Worm (Caenorhabditis elegans) whole organism, young adult: ENCODE data around the gene clr-1.

Experiments used
- B0336.3 ChIP-seq: fragments of 200-800 bp; sonication (Bioruptor generic); IDR thresholded peaks from 2 replicates; pipeline ENCODE4 v1.3.6; 2022; ENCODE audit warnings: missing genetic modification characterization, missing compliant biosample characterization
- C06A6.2 ChIP-seq: fragments of 200-800 bp; sonication (Bioruptor generic); conservative IDR thresholded peaks from 2 replicates; pipeline ENCODE4 v1.3.6; 2022; ENCODE audit warnings: missing genetic modification characterization, missing compliant biosample characterization
- F10E7.11 ChIP-seq: sonication (generic microtip); optimal IDR thresholded peaks from 2 replicates; lab custom pipeline; 2017; ENCODE audit warnings: mild to moderate bottlenecking, missing genetic modification characterization, moderate library complexity, missing compliant biosample characterization
- F33H1.4 ChIP-seq: fragments of 200-800 bp; sonication (Bioruptor generic); IDR thresholded peaks from 2 replicates; pipeline ENCODE4 v1.3.6; 2022; ENCODE audit warnings: missing genetic modification reagents, missing genetic modification characterization, missing compliant biosample characterization
- F37B4.10 ChIP-seq: fragments of 200-800 bp; sonication (Bioruptor generic); IDR thresholded peaks from 2 replicates; pipeline ENCODE4 v1.3.6; 2022; ENCODE audit warnings: missing genetic modification characterization, missing compliant biosample characterization
- F52B5.7 ChIP-seq: sonication (generic microtip); optimal IDR thresholded peaks from 2 replicates; lab custom pipeline; 2016; ENCODE audit warnings: mild to moderate bottlenecking, missing genetic modification characterization, missing compliant biosample characterization
- F57A8.1 ChIP-seq: fragments of 200-800 bp; sonication (Bioruptor generic); optimal IDR thresholded peaks from 2 replicates; lab custom pipeline; 2018; ENCODE audit warnings: mild to moderate bottlenecking, missing genetic modification characterization, moderate library complexity, missing compliant biosample characterization
- F57C9.4 ChIP-seq: sonication (generic microtip); optimal IDR thresholded peaks from 2 replicates; lab custom pipeline; 2017; ENCODE audit warnings: mild to moderate bottlenecking, missing genetic modification characterization, missing compliant biosample characterization
- T07F8.4 ChIP-seq: sonication (generic microtip); optimal IDR thresholded peaks from 2 replicates; lab custom pipeline; 2016; ENCODE audit warnings: mild to moderate bottlenecking, missing genetic modification characterization, moderate library complexity, missing compliant biosample characterization
- Y56A3A.18 ChIP-seq: fragments of 200-800 bp; sonication (Bioruptor generic); IDR thresholded peaks from 2 replicates; pipeline ENCODE4 v1.3.6; 2022; ENCODE audit warnings: missing genetic modification reagents, missing genetic modification characterization, missing compliant biosample characterization
- Y67H2A.10 ChIP-seq: fragments of 200-800 bp; sonication (Bioruptor generic); conservative IDR thresholded peaks from 2 replicates; pipeline ENCODE4 v1.3.6; 2022; ENCODE audit warnings: missing genetic modification reagents, missing genetic modification characterization, missing compliant biosample characterization
- Y79H2A.3 ChIP-seq: fragments of 200-800 bp; sonication (Bioruptor generic); conservative IDR thresholded peaks from 2 replicates; pipeline ENCODE4 v1.3.6; 2022; ENCODE audit warnings: missing genetic modification reagents, missing genetic modification characterization, missing compliant biosample characterization
- ZK185.1 ChIP-seq: sonication (generic microtip); optimal IDR thresholded peaks from 2 replicates; lab custom pipeline; 2016; ENCODE audit warnings: mild to moderate bottlenecking, missing genetic modification characterization, missing compliant biosample characterization; ENCODE audit not compliant: poor library complexity, severe bottlenecking
- aptf-3 ChIP-seq: fragments of 200-800 bp; sonication (Bioruptor generic); IDR thresholded peaks from 2 replicates; pipeline ENCODE4 v1.3.6; 2022; ENCODE audit warnings: missing genetic modification characterization, missing compliant biosample characterization
- attf-6 ChIP-seq: fragments of 200-800 bp; sonication (Bioruptor generic); IDR thresholded peaks from 2 replicates; pipeline ENCODE4 v1.3.6; 2022; ENCODE audit warnings: missing genetic modification reagents, missing genetic modification characterization, missing compliant biosample characterization
- ceh-100 ChIP-seq: fragments of 200-800 bp; sonication (Bioruptor generic); IDR thresholded peaks from 2 replicates; pipeline ENCODE4 v1.3.6; 2022; ENCODE audit warnings: missing genetic modification reagents, missing genetic modification characterization, missing compliant biosample characterization
- ceh-27 ChIP-seq: fragments of 200-800 bp; sonication (Bioruptor generic); optimal IDR thresholded peaks from 2 replicates; lab custom pipeline; 2018; ENCODE audit warnings: mild to moderate bottlenecking, missing genetic modification characterization, moderate library complexity, missing compliant biosample characterization
- ceh-40 ChIP-seq: fragments of 200-800 bp; sonication (Bioruptor generic); IDR thresholded peaks from 2 replicates; pipeline ENCODE4 v1.3.6; 2022; ENCODE audit warnings: missing genetic modification characterization, missing compliant biosample characterization
- ceh-91 ChIP-seq: fragments of 200-800 bp; sonication (Bioruptor generic); IDR thresholded peaks from 2 replicates; pipeline ENCODE4 v1.3.6; 2022; ENCODE audit warnings: missing genetic modification reagents, missing genetic modification characterization, missing compliant biosample characterization
- die-1 ChIP-seq: sonication (generic microtip); optimal IDR thresholded peaks from 2 replicates; lab custom pipeline; 2016; ENCODE audit warnings: missing genotype, mild to moderate bottlenecking, missing genetic modification characterization, missing compliant biosample characterization
- gei-17 ChIP-seq: fragments of 200-800 bp; sonication (Bioruptor generic); optimal IDR thresholded peaks from 2 replicates; lab custom pipeline; 2018; ENCODE audit warnings: mild to moderate bottlenecking, missing genetic modification characterization, missing compliant biosample characterization
- hlh-12 ChIP-seq: sonication (generic microtip); optimal IDR thresholded peaks from 2 replicates; lab custom pipeline; 2016; ENCODE audit warnings: missing genetic modification characterization, missing compliant biosample characterization
- hmg-1.2 ChIP-seq: fragments of 200-800 bp; sonication (Bioruptor generic); IDR thresholded peaks from 2 replicates; pipeline ENCODE4 v1.3.6; 2022; ENCODE audit warnings: missing genetic modification reagents, missing genetic modification characterization, missing compliant biosample characterization
- hmg-20 ChIP-seq: fragments of 200-800 bp; sonication (Bioruptor generic); IDR thresholded peaks from 2 replicates; pipeline ENCODE4 v1.3.6; 2022; ENCODE audit warnings: missing genetic modification reagents, missing genetic modification characterization, missing compliant biosample characterization
- let-607 ChIP-seq, 2 experiments: fragments of 200-800 bp in 1 of 2; sonication (Bioruptor generic) in 1 of 2; sonication (generic microtip) in 1 of 2; optimal IDR thresholded peaks; 2 replicates each; lab custom pipeline; 2016 to 2018; ENCODE audit warnings: mild to moderate bottlenecking in 2 of 2, missing compliant biosample characterization in 2 of 2, missing genetic modification characterization in 2 of 2, moderate library complexity in 2 of 2, missing genotype in 1 of 2
- lin-54 ChIP-seq: fragments of 200-800 bp; sonication (Bioruptor generic); optimal IDR thresholded peaks from 2 replicates; lab custom pipeline; 2018; ENCODE audit warnings: mild to moderate bottlenecking, missing genetic modification characterization, missing compliant biosample characterization
- lir-1 ChIP-seq: fragments of 200-800 bp; sonication (Bioruptor generic); conservative IDR thresholded peaks from 2 replicates; pipeline ENCODE4 v1.3.6; 2022; ENCODE audit warnings: missing genetic modification reagents, missing genetic modification characterization, missing compliant biosample characterization
- lsl-1 ChIP-seq: fragments of 200-800 bp; sonication (Bioruptor generic); optimal IDR thresholded peaks from 2 replicates; lab custom pipeline; 2018; ENCODE audit warnings: mild to moderate bottlenecking, missing genetic modification characterization, moderate library complexity, missing compliant biosample characterization
- madf-6 ChIP-seq: fragments of 200-800 bp; sonication (Bioruptor generic); IDR thresholded peaks from 2 replicates; pipeline ENCODE4 v1.3.6; 2022; ENCODE audit warnings: missing genetic modification reagents, missing genetic modification characterization, missing compliant biosample characterization
- madf-8 ChIP-seq: fragments of 200-800 bp; sonication (Bioruptor generic); conservative IDR thresholded peaks from 2 replicates; pipeline ENCODE4 v1.3.6; 2022; ENCODE audit warnings: missing genetic modification reagents, missing genetic modification characterization, missing compliant biosample characterization
- mcd-1 ChIP-seq: fragments of 200-800 bp; sonication (Bioruptor generic); IDR thresholded peaks from 2 replicates; pipeline ENCODE4 v1.3.6; 2022; ENCODE audit warnings: missing genetic modification reagents, missing genetic modification characterization, missing compliant biosample characterization
- mel-28 ChIP-seq: sonication (generic microtip); optimal IDR thresholded peaks from 2 replicates; lab custom pipeline; 2016; ENCODE audit warnings: borderline replicate concordance, mild to moderate bottlenecking, missing genetic modification characterization, missing compliant biosample characterization
- mes-4 ChIP-seq: sonication (generic microtip); optimal IDR thresholded peaks from 2 replicates; lab custom pipeline; 2016; ENCODE audit warnings: missing genotype, missing genetic modification characterization, missing compliant biosample characterization
- nfya-1 ChIP-seq: sonication (generic microtip); optimal IDR thresholded peaks from 2 replicates; lab custom pipeline; 2017; ENCODE audit warnings: antibody characterized with exemption, missing compliant biosample characterization, missing genetic modification characterization, borderline replicate concordance; ENCODE audit not compliant: insufficient read depth
- nfyb-1 ChIP-seq: fragments of 200-800 bp; sonication (Bioruptor generic); IDR thresholded peaks from 2 replicates; pipeline ENCODE4 v1.3.6; 2022; ENCODE audit warnings: missing genetic modification reagents, missing genetic modification characterization, missing compliant biosample characterization
- pbrm-1 ChIP-seq: fragments of 200-800 bp; sonication (Bioruptor generic); IDR thresholded peaks from 2 replicates; pipeline ENCODE4 v1.3.6; 2022; ENCODE audit warnings: missing genetic modification reagents, missing genetic modification characterization, missing compliant biosample characterization
- rcor-1 ChIP-seq: fragments of 200-800 bp; sonication (Bioruptor generic); IDR thresholded peaks from 2 replicates; pipeline ENCODE4 v1.3.6; 2022; ENCODE audit warnings: missing genetic modification reagents, missing genetic modification characterization, missing compliant biosample characterization
- rec-8 ChIP-seq, 2 experiments: sonication (generic microtip); optimal IDR thresholded peaks; 2 replicates each; lab custom pipeline; 2016; ENCODE audit warnings: mild to moderate bottlenecking in 2 of 2, missing genetic modification characterization in 2 of 2, missing genetic modification reagents in 2 of 2, missing genotype in 2 of 2, missing biosample characterization in 1 of 2, missing compliant biosample characterization in 1 of 2, moderate library complexity in 1 of 2
- repo-1 ChIP-seq: sonication (generic microtip); optimal IDR thresholded peaks from 2 replicates; lab custom pipeline; 2017; ENCODE audit warnings: mild to moderate bottlenecking, missing genetic modification characterization, missing compliant biosample characterization
- snpc-1.1 ChIP-seq: sonication (generic microtip); optimal IDR thresholded peaks from 2 replicates; lab custom pipeline; 2017; ENCODE audit warnings: missing genetic modification characterization, mild to moderate bottlenecking, missing compliant biosample characterization, antibody characterized with exemption, moderate library complexity, missing genotype, missing genetic modification reagents; ENCODE audit not compliant: insufficient read depth
- snpc-4 ChIP-seq, 5 experiments: fragments of 150-350 bp in 1 of 5; sonication (generic microtip) in 4 of 5; optimal IDR thresholded peaks; 2 replicates each; lab custom pipeline; 2014 to 2018; ENCODE audit warnings: missing genetic modification characterization in 5 of 5, missing biosample characterization in 3 of 5, antibody characterized with exemption in 2 of 5, mild to moderate bottlenecking in 2 of 5, missing compliant biosample characterization in 2 of 5, missing genotype in 2 of 5, moderate library complexity in 2 of 5, missing genetic modification reagents in 1 of 5
- somi-1 ChIP-seq: fragments of 200-800 bp; sonication (Bioruptor generic); optimal IDR thresholded peaks from 2 replicates; lab custom pipeline; 2018; ENCODE audit warnings: mild to moderate bottlenecking, missing genetic modification characterization, missing compliant biosample characterization
- sptf-2 ChIP-seq: fragments of 200-800 bp; sonication (Bioruptor generic); optimal IDR thresholded peaks from 2 replicates; lab custom pipeline; 2018; ENCODE audit warnings: mild to moderate bottlenecking, missing genetic modification characterization, missing compliant biosample characterization
- tlf-1 ChIP-seq: fragments of 200-800 bp; sonication (Bioruptor generic); optimal IDR thresholded peaks from 2 replicates; lab custom pipeline; 2018; ENCODE audit warnings: mild to moderate bottlenecking, missing genetic modification characterization, missing compliant biosample characterization
- unc-62 ChIP-seq: fragments of 150-350 bp; optimal IDR thresholded peaks from 2 replicates; lab custom pipeline; 2014; ENCODE audit warnings: missing biosample characterization, missing genetic modification reagents, missing genetic modification characterization
- xnd-1 ChIP-seq: sonication (generic microtip); optimal IDR thresholded peaks from 2 replicates; lab custom pipeline; 2016; ENCODE audit warnings: missing genotype, missing genetic modification reagents, missing genetic modification characterization, missing compliant biosample characterization
- zfh-2 ChIP-seq: fragments of 200-800 bp; sonication (Bioruptor generic); conservative IDR thresholded peaks from 2 replicates; pipeline ENCODE4 v1.3.6; 2022; ENCODE audit warnings: missing genetic modification reagents, missing genetic modification characterization, missing compliant biosample characterization
- ztf-22 ChIP-seq: fragments of 200-800 bp; sonication (Bioruptor generic); optimal IDR thresholded peaks from 2 replicates; lab custom pipeline; 2018; ENCODE audit warnings: mild to moderate bottlenecking, missing genetic modification characterization, moderate library complexity, missing compliant biosample characterization

Gene clr-1

DNA sequence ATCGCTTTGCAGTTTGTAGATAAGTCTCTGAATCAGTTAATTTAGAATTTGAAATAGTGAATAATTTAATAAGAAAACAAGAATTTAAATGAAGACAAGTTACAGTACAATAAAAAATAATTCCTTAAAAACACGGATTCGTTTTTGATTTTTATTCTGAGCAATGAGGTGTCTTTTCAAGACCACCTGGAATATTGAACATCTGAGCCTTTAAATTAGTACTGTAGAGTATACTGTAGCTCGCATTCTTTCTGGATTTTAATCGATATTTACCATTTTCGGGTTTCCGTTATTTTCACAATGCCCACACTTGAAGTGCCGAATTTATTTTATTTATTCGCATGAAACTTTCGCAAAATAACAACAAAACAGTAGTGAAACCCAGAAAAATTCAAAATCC is 42.3 kb upstream of the clr-1 start, which contains the start of gene F07F6.7:
Gene F07F6.7, minus strand, starts transcription at position 27 of the 400 bp plus-strand sequence.
- no peak for TF ChIP-seq repo-1 (tag; lab: Kevin White, UChicago)
- no peak for TF ChIP-seq rcor-1 (GFP tag; lab: Robert Waterston, UW)
- no peak for TF ChIP-seq hmg-20 (GFP tag; lab: Robert Waterston, UW)
- no peak for TF ChIP-seq F57C9.4
- no peak for TF ChIP-seq F57A8.1 (GFP tag; lab: Kevin White, UChicago)
- TF ChIP-seq ZK185.1 = no peak
- no peak for TF ChIP-seq snpc-1.1 (tag; lab: Kevin White, UChicago)
- TF ChIP-seq nfya-1 = no peak
- TF ChIP-seq pbrm-1 (GFP tag; lab: Robert Waterston, UW) = no peak
- TF ChIP-seq C06A6.2 (GFP tag; lab: Robert Waterston, UW) = no peak
- TF ChIP-seq die-1 = no peak
- no peak for TF ChIP-seq hmg-1.2 (GFP tag; lab: Robert Waterston, UW)
- TF ChIP-seq mes-4 (tag; lab: Kevin White, UChicago) = no peak
- no peak for TF ChIP-seq F10E7.11 (tag; lab: Kevin White, UChicago)
- no peak for TF ChIP-seq mel-28 (tag; lab: Kevin White, UChicago)
- no peak for TF ChIP-seq aptf-3 (GFP tag; lab: Robert Waterston, UW)
- no peak for TF ChIP-seq Y79H2A.3 (GFP tag; lab: Robert Waterston, UW)
- TF ChIP-seq F37B4.10 (GFP tag; lab: Robert Waterston, UW) = no peak
- TF ChIP-seq lin-54 (GFP tag; lab: Kevin White, UChicago) = peak; percentile 24
- TF ChIP-seq ceh-40 (GFP tag; lab: Robert Waterston, UW) = no peak
- no peak for TF ChIP-seq B0336.3 (GFP tag; lab: Robert Waterston, UW)
- TF ChIP-seq attf-6 (GFP tag; lab: Robert Waterston, UW) = no peak
- no peak for TF ChIP-seq ceh-100 (GFP tag; lab: Robert Waterston, UW)
- peak; percentile 67 for TF ChIP-seq xnd-1 (tag; lab: Kevin White, UChicago)
- TF ChIP-seq madf-8 (GFP tag; lab: Robert Waterston, UW) = peak; percentile 49
- TF ChIP-seq ztf-22 (GFP tag; lab: Kevin White, UChicago) = no peak
- TF ChIP-seq lsl-1 (GFP tag; lab: Kevin White, UChicago) = peak; percentile 93
- no peak for TF ChIP-seq T07F8.4 (tag; lab: Kevin White, UChicago)
- no peak for TF ChIP-seq Y67H2A.10 (GFP tag; lab: Robert Waterston, UW)
- peak; percentile 85 for TF ChIP-seq madf-6
- TF ChIP-seq zfh-2 (GFP tag; lab: Robert Waterston, UW) = no peak
- no peak for TF ChIP-seq ceh-27
- no peak for TF ChIP-seq snpc-4 (GFP tag; optimal IDR thresholded peaks at IDR 0.05; lab: Kevin White, UChicago)
- peak in 1 of 4 experiments; percentile 14 for TF ChIP-seq snpc-4 (tag; optimal IDR thresholded peaks at IDR 0.05; lab: Kevin White, UChicago)
- no peak for TF ChIP-seq unc-62 (GFP tag; lab: Kevin White, UChicago)
- TF ChIP-seq tlf-1 = no peak
- TF ChIP-seq ceh-91 (GFP tag; lab: Robert Waterston, UW) = no peak
- TF ChIP-seq Y56A3A.18 = no peak
- TF ChIP-seq hlh-12 (tag; lab: Kevin White, UChicago) = no peak
- TF ChIP-seq F52B5.7 (tag; lab: Kevin White, UChicago) = no peak
- TF ChIP-seq mcd-1 (GFP tag; lab: Robert Waterston, UW) = peak; percentile 20; the same call in 1 of the 2 replicates
- no peak for TF ChIP-seq nfyb-1
- peak; percentile 76 for TF ChIP-seq F33H1.4 (GFP tag; lab: Robert Waterston, UW)
- no peak for TF ChIP-seq rec-8 (tag; optimal IDR thresholded peaks at IDR 0.05; lab: Kevin White, UChicago)
- TF ChIP-seq somi-1 (GFP tag; lab: Kevin White, UChicago) = no peak
- no peak for TF ChIP-seq let-607 (tag; optimal IDR thresholded peaks at IDR 0.05; lab: Kevin White, UChicago)
- no peak for TF ChIP-seq lir-1 (GFP tag; lab: Robert Waterston, UW)
- TF ChIP-seq sptf-2 (GFP tag; lab: Kevin White, UChicago) = no peak
- TF ChIP-seq gei-17 (GFP tag; lab: Kevin White, UChicago) = no peak
